Worm (Caenorhabditis elegans) whole organism, late embryonic: ENCODE results near the gene srd-39.

Experiments
- K02D7.2 ChIP-seq: sonication (generic microtip); optimal IDR thresholded peaks from 2 replicates; lab custom pipeline; 2017; ENCODE audit warnings: mild to moderate bottlenecking, missing genetic modification characterization, missing compliant biosample characterization
- ama-1 ChIP-seq: fragments of 150-350 bp; optimal IDR thresholded peaks from 2 replicates; lab custom pipeline; 2014
- ceh-14 ChIP-seq: sonication (generic microtip); optimal IDR thresholded peaks from 2 replicates; lab custom pipeline; 2016; ENCODE audit warnings: missing genotype, missing genetic modification characterization, missing compliant biosample characterization
- ceh-24 ChIP-seq: sonication (generic microtip); optimal IDR thresholded peaks from 2 replicates; lab custom pipeline; 2016; ENCODE audit warnings: mild to moderate bottlenecking, missing genetic modification characterization, missing compliant biosample characterization
- fkh-6 ChIP-seq: sonication (generic microtip); optimal IDR thresholded peaks from 2 replicates; lab custom pipeline; 2016; ENCODE audit warnings: missing genetic modification characterization, missing compliant biosample characterization
- hlh-30 ChIP-seq: sonication (generic microtip); optimal IDR thresholded peaks from 2 replicates; lab custom pipeline; 2017; ENCODE audit warnings: antibody characterized with exemption, missing genetic modification characterization, missing compliant biosample characterization; ENCODE audit not compliant: insufficient read depth
- lin-11 ChIP-seq: fragments of 200-800 bp; sonication (Bioruptor generic); optimal IDR thresholded peaks from 2 replicates; lab custom pipeline; 2018; ENCODE audit warnings: mild to moderate bottlenecking, missing genetic modification characterization, missing compliant biosample characterization
- nfya-1 ChIP-seq: sonication (generic microtip); optimal IDR thresholded peaks from 2 replicates; lab custom pipeline; 2017; ENCODE audit warnings: missing genetic modification characterization, mild to moderate bottlenecking, missing compliant biosample characterization, antibody characterized with exemption, moderate library complexity
- nhr-11 ChIP-seq: fragments of 150-350 bp; optimal IDR thresholded peaks from 2 replicates; lab custom pipeline; 2014; ENCODE audit warnings: missing biosample characterization, missing genetic modification characterization
- pha-4 ChIP-seq: fragments of 150-350 bp; optimal IDR thresholded peaks from 2 replicates; lab custom pipeline; 2018; ENCODE audit warnings: missing biosample characterization, missing genetic modification reagents, missing genetic modification characterization
- unc-86 ChIP-seq: sonication (generic microtip); optimal IDR thresholded peaks from 2 replicates; lab custom pipeline; 2016; ENCODE audit warnings: missing genetic modification characterization, missing compliant biosample characterization

- TF ChIP-seq pha-4 (tag; lab: Kevin White, UChicago) (no peak), nfya-1 (no peak), ceh-14 (tag; lab: Kevin White, UChicago) (no peak), ceh-24 (tag; lab: Kevin White, UChicago) (no peak), nhr-11 (tag; lab: Kevin White, UChicago) (no peak), K02D7.2 (tag; lab: Kevin White, UChicago) (no peak), ama-1 (lab: Kevin White, UChicago) (no peak), unc-86 (tag; lab: Kevin White, UChicago) (no peak), hlh-30 (tag; lab: Kevin White, UChicago) (no peak), fkh-6 (tag; lab: Kevin White, UChicago) (no peak), lin-11 (no peak)
Observed at ce11 chrX:13317532-13317931, 17.1 kb upstream of the srd-39 start.
